Fruit fly (Drosophila melanogaster) whole organism, embryonic: ENCODE results near the gene Ddc.
A peak's percentile ranks its signal among the peaks of the same experiment; 100 is the strongest.

ENCODE experiments used
- Blimp-1 ChIP-seq: fragments of 200-800 bp; sonication (Bioruptor generic); optimal IDR thresholded peaks from 3 replicates; lab custom pipeline; 2018; ENCODE audit warnings: missing biosample characterization, missing genetic modification characterization, mild to moderate bottlenecking, moderate library complexity, missing genetic modification reagents
- CG10979 ChIP-seq: fragments of 200-800 bp; sonication (Bioruptor generic); optimal IDR thresholded peaks from 2 replicates; lab custom pipeline; 2018; ENCODE audit warnings: missing biosample characterization, mild to moderate bottlenecking, missing genetic modification characterization, moderate library complexity
- CG11696 ChIP-seq: fragments of 200-800 bp; sonication (Bioruptor generic); IDR thresholded peaks from 2 replicates; pipeline ENCODE4 v1.3.6; 2022; ENCODE audit warnings: missing biosample characterization, missing genetic modification characterization
- CG11723 ChIP-seq: fragments of 200-800 bp; sonication (Bioruptor generic); optimal IDR thresholded peaks from 2 replicates; lab custom pipeline; 2017; ENCODE audit warnings: missing biosample characterization, mild to moderate bottlenecking, missing genetic modification characterization
- CG1233 ChIP-seq: fragments of 200-800 bp; sonication (Bioruptor generic); optimal IDR thresholded peaks from 4 replicates; lab custom pipeline; 2018; ENCODE audit warnings: missing biosample characterization, mild to moderate bottlenecking, missing genetic modification characterization
- CG12391 ChIP-seq: fragments of 200-800 bp; sonication (Bioruptor generic); optimal IDR thresholded peaks from 3 replicates; lab custom pipeline; 2018; ENCODE audit warnings: missing biosample characterization, mild to moderate bottlenecking, missing genetic modification characterization, moderate library complexity
- CG13123 ChIP-seq: fragments of 200-800 bp; sonication (Bioruptor generic); optimal IDR thresholded peaks from 2 replicates; lab custom pipeline; 2016; ENCODE audit warnings: missing biosample characterization, missing genetic modification characterization
- CG13894 ChIP-seq: fragments of 200-800 bp; sonication (Bioruptor generic); optimal IDR thresholded peaks from 3 replicates; lab custom pipeline; 2018; ENCODE audit warnings: missing biosample characterization, mild to moderate bottlenecking, missing genetic modification characterization, moderate library complexity
- CG15514 ChIP-seq: fragments of 200-800 bp; sonication (Bioruptor generic); optimal IDR thresholded peaks from 3 replicates; lab custom pipeline; 2017; ENCODE audit warnings: missing biosample characterization, missing genetic modification characterization, mild to moderate bottlenecking, moderate library complexity, missing genetic modification reagents
- CG15601 ChIP-seq: fragments of 200-800 bp; sonication (Bioruptor generic); optimal IDR thresholded peaks from 3 replicates; lab custom pipeline; 2019; ENCODE audit warnings: missing biosample characterization, mild to moderate bottlenecking, missing genetic modification characterization, moderate library complexity
- CG18764 ChIP-seq: fragments of 200-800 bp; sonication (Bioruptor generic); optimal IDR thresholded peaks from 3 replicates; lab custom pipeline; 2016; ENCODE audit warnings: missing biosample characterization, missing genetic modification characterization
- CG3163 ChIP-seq: fragments of 200-800 bp; sonication (Bioruptor generic); optimal IDR thresholded peaks from 3 replicates; lab custom pipeline; 2016; ENCODE audit warnings: missing biosample characterization, missing genetic modification characterization
- CG9727 ChIP-seq: fragments of 200-800 bp; sonication (Bioruptor generic); optimal IDR thresholded peaks from 3 replicates; lab custom pipeline; 2017; ENCODE audit warnings: missing biosample characterization, mild to moderate bottlenecking, missing genetic modification characterization
- CHES-1-like ChIP-seq: fragments of 200-800 bp; sonication (Bioruptor generic); optimal IDR thresholded peaks from 2 replicates; lab custom pipeline; 2016; ENCODE audit warnings: missing biosample characterization, missing genetic modification characterization
- Deaf1 ChIP-seq: fragments of 200-800 bp; optimal IDR thresholded peaks from 3 replicates; lab custom pipeline; 2019; ENCODE audit warnings: missing biosample characterization, mild to moderate bottlenecking, missing genetic modification characterization, moderate library complexity
- Dref ChIP-seq: fragments of 200-800 bp; sonication (Bioruptor generic); IDR thresholded peaks from 2 replicates; pipeline ENCODE4 v1.3.6; 2022; ENCODE audit warnings: missing biosample characterization, missing genetic modification characterization
- HmgD ChIP-seq: fragments of 200-800 bp; sonication (Bioruptor generic); optimal IDR thresholded peaks from 3 replicates; lab custom pipeline; 2016; ENCODE audit warnings: missing biosample characterization, missing genetic modification characterization
- Hr3 ChIP-seq: fragments of 200-800 bp; sonication (Bioruptor generic); optimal IDR thresholded peaks from 3 replicates; lab custom pipeline; 2016; ENCODE audit warnings: missing biosample characterization, missing genetic modification characterization
- NFAT ChIP-seq: fragments of 200-800 bp; sonication (Bioruptor generic); IDR thresholded peaks from 2 replicates; pipeline ENCODE4 v1.3.6; 2022; ENCODE audit warnings: missing biosample characterization, missing genetic modification characterization
- Sin3A ChIP-seq: fragments of >200 bp; optimal IDR thresholded peaks from 2 replicates; lab custom pipeline; 2018
- abd-A ChIP-seq: fragments of 200-800 bp; sonication (Bioruptor generic); optimal IDR thresholded peaks from 3 replicates; lab custom pipeline; 2019; ENCODE audit warnings: missing biosample characterization, mild to moderate bottlenecking, missing genetic modification characterization, moderate library complexity
- amos ChIP-seq: fragments of 200-800 bp; sonication (Bioruptor generic); IDR thresholded peaks from 2 replicates; pipeline ENCODE4 v1.3.6; 2022; ENCODE audit warnings: missing biosample characterization, missing genetic modification characterization; ENCODE audit not compliant: partially characterized antibody
- ap ChIP-seq: fragments of 200-800 bp; sonication (Bioruptor generic); IDR thresholded peaks from 2 replicates; pipeline ENCODE4 v1.3.6; 2022; ENCODE audit warnings: missing biosample characterization, missing genetic modification characterization
- bcd ChIP-seq: fragments of 200-800 bp; sonication (Bioruptor generic); optimal IDR thresholded peaks from 2 replicates; lab custom pipeline; 2017; ENCODE audit warnings: missing biosample characterization, mild to moderate bottlenecking, missing genetic modification characterization
- cad ChIP-seq: fragments of >200 bp; optimal IDR thresholded peaks from 2 replicates; lab custom pipeline; 2017; ENCODE audit warnings: missing biosample characterization, missing genetic modification characterization
- chinmo ChIP-seq: fragments of 200-800 bp; sonication (Bioruptor generic); IDR thresholded peaks from 4 replicates; pipeline ENCODE4 v1.3.6; 2022; ENCODE audit warnings: missing biosample characterization, missing genetic modification characterization; ENCODE audit not compliant: partially characterized antibody
- chm ChIP-seq: fragments of 200-800 bp; sonication (Bioruptor generic); IDR thresholded peaks from 2 replicates; pipeline ENCODE4 v1.3.6; 2022; ENCODE audit warnings: missing biosample characterization, missing genetic modification characterization
- crol ChIP-seq: fragments of 200-800 bp; sonication (Bioruptor generic); IDR thresholded peaks from 2 replicates; pipeline ENCODE4 v1.3.6; 2022; ENCODE audit warnings: missing biosample characterization, missing genetic modification characterization
- grau ChIP-seq: fragments of 200-800 bp; optimal IDR thresholded peaks from 3 replicates; lab custom pipeline; 2019; ENCODE audit warnings: missing biosample characterization, mild to moderate bottlenecking, missing genetic modification characterization, moderate library complexity
- gsb-n ChIP-seq: fragments of 200-800 bp; sonication (Bioruptor generic); optimal IDR thresholded peaks from 3 replicates; lab custom pipeline; 2018; ENCODE audit warnings: missing biosample characterization, mild to moderate bottlenecking, missing genetic modification characterization
- ken ChIP-seq: fragments of 200-800 bp; sonication (Bioruptor generic); IDR thresholded peaks from 3 replicates; pipeline ENCODE4 v1.3.6; 2022; ENCODE audit warnings: missing biosample characterization, missing genetic modification characterization
- klu ChIP-seq: fragments of 200-800 bp; sonication (Bioruptor generic); IDR thresholded peaks from 2 replicates; pipeline ENCODE4 v1.3.6; 2022; ENCODE audit warnings: missing biosample characterization, missing genetic modification characterization
- lola ChIP-seq, 3 experiments: fragments of >200 bp in 2 of 3; fragments of 200-800 bp in 1 of 3; sonication (Bioruptor generic) in 1 of 3; optimal IDR thresholded peaks; 2 replicates each; lab custom pipeline; 2017 to 2019; ENCODE audit warnings: missing biosample characterization in 3 of 3, missing genetic modification characterization in 3 of 3, mild to moderate bottlenecking in 1 of 3, moderate library complexity in 1 of 3
- mirr ChIP-seq: fragments of 200-800 bp; sonication (Bioruptor generic); optimal IDR thresholded peaks from 3 replicates; lab custom pipeline; 2018; ENCODE audit warnings: missing biosample characterization, mild to moderate bottlenecking, missing genetic modification characterization
- nerfin-1 ChIP-seq: fragments of 200-800 bp; sonication (Bioruptor generic); optimal IDR thresholded peaks from 3 replicates; lab custom pipeline; 2019; ENCODE audit warnings: missing biosample characterization, mild to moderate bottlenecking, missing genetic modification characterization, moderate library complexity
- otp ChIP-seq: fragments of 200-800 bp; sonication (Bioruptor generic); IDR thresholded peaks from 3 replicates; pipeline ENCODE4, ENCODE4 v1.3.6; 2022; ENCODE audit warnings: missing biosample characterization, missing genetic modification characterization
- peb ChIP-seq: fragments of 200-800 bp; sonication (Bioruptor generic); IDR thresholded peaks from 2 replicates; pipeline ENCODE4 v1.3.6; 2022; ENCODE audit warnings: missing biosample characterization, missing genetic modification characterization
- pfk ChIP-seq: fragments of 200-800 bp; sonication (Bioruptor generic); optimal IDR thresholded peaks from 2 replicates; lab custom pipeline; 2018; ENCODE audit warnings: missing biosample characterization, mild to moderate bottlenecking, missing genetic modification characterization, moderate library complexity
- pnt ChIP-seq: fragments of 200-800 bp; sonication (Bioruptor generic); optimal IDR thresholded peaks from 3 replicates; lab custom pipeline; 2016; ENCODE audit warnings: missing biosample characterization, missing genetic modification characterization
- pros ChIP-seq: fragments of 200-800 bp; sonication (Bioruptor generic); optimal IDR thresholded peaks from 3 replicates; lab custom pipeline; 2019; ENCODE audit warnings: missing biosample characterization, mild to moderate bottlenecking, missing genetic modification characterization, moderate library complexity
- ranshi ChIP-seq: fragments of 200-800 bp; sonication (Bioruptor generic); IDR thresholded peaks from 2 replicates; pipeline ENCODE4 v1.3.6; 2022; ENCODE audit warnings: missing biosample characterization, missing genetic modification characterization
- tll ChIP-seq, 2 experiments: fragments of 200-800 bp in 1 of 2; fragments of >200 bp in 1 of 2; sonication (Bioruptor generic) in 1 of 2; optimal IDR thresholded peaks; 2 replicates each; lab custom pipeline; 2017 to 2019; ENCODE audit warnings: missing biosample characterization in 2 of 2, missing genetic modification characterization in 2 of 2, mild to moderate bottlenecking in 1 of 2, moderate library complexity in 1 of 2
- tup ChIP-seq: fragments of 200-800 bp; sonication (Bioruptor generic); optimal IDR thresholded peaks from 2 replicates; lab custom pipeline; 2016; ENCODE audit warnings: missing biosample characterization, mild to moderate bottlenecking, missing genetic modification characterization, moderate library complexity
- vvl ChIP-seq: fragments of 200-800 bp; sonication (Bioruptor generic); IDR thresholded peaks from 2 replicates; pipeline ENCODE4 v1.3.6; 2022; ENCODE audit warnings: missing biosample characterization, missing genetic modification characterization
- zen ChIP-seq: fragments of 200-800 bp; sonication (Bioruptor generic); optimal IDR thresholded peaks from 3 replicates; lab custom pipeline; 2018; ENCODE audit warnings: missing biosample characterization, mild to moderate bottlenecking, missing genetic modification characterization, moderate library complexity
- zfh1 ChIP-seq: fragments of 200-800 bp; sonication (Bioruptor generic); IDR thresholded peaks from 3 replicates; pipeline ENCODE4 v1.3.6; 2022; ENCODE audit warnings: missing biosample characterization, missing genetic modification characterization

The Ddc gene

DNA sequence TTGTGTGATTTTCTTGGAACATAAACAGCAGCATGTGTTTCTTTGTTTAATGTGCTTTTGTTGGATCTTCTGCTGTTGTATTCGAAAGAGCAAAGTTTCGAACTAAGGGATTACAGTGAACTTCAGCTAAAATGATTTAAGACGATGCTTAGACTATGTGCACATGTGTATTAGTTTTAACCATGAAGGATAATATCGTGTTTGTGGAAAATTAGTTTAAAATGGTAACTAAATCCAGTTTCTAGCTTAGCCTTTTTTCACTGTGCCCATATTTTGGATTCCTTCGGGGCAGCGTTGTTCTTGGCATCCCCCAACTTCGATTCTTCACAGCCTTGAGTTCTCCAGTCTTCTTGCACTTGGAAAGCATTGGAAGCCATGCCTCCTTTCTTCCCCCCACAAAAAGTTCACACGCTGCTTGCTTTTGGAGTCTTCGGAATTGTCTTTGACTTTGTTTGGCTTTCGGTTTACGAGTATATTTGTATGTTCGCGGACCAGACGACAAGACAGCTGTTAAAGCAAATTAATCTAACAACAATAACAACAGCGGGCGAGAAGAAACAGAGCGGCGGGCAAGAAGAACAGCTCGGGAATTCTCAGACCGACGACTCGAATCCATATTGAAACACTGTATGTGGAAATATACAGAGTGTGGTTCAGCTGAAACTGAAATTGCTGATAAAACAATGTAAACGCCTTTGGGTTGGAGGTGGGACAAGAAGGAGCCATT is 20.3 kb upstream of the Ddc start (continued):
- TF ChIP-seq zfh1 (no peak), CG13123 (GFP tag; lab: Kevin White, UChicago) (no peak), Deaf1 (tag; lab: Kevin White, UChicago) (peak; percentile 49), Blimp-1 (GFP tag; lab: Kevin White, UChicago) (peak; percentile 29)
- TF ChIP-seq, all 482 proteins: peak for 42

DNA sequence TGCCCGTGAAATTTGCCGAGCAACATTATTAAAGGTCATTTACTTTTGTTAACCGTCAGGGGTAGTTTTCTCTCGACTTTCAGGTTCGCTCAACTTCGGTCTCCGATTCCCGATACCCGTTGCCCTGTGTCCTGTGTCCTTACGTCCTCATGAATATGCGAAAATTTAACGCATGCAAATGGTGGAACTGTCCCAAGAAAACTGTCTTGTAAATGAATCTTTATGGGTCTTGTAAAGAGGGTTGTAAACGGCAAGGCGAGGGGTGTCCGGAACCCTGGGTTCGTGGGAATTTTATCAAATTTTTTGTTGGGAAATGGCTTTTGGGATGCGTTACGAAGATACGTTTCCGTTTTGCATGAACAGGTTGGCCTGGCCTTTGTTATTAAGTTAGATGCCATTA is 19.6 kb upstream of the Ddc start:
- TF ChIP-seq Sin3A (lab: Kevin White, UChicago) (no peak), pfk (peak; percentile 12), pros (GFP tag; lab: Kevin White, UChicago) (peak; percentile 96), CG1233 (GFP tag; lab: Kevin White, UChicago) (no peak), tll (GFP tag; optimal IDR thresholded peaks at IDR 0.05; lab: Kevin White, UChicago) (peak in 1 of 2 experiments; percentile 44), vvl (GFP tag; lab: Robert Waterston, UW) (peak; percentile 69), pnt (no peak), crol (GFP tag; lab: Robert Waterston, UW) (peak; percentile 30; the same call in 1 of the 2 replicates), cad (GFP tag; lab: Kevin White, UChicago) (peak; percentile 87), nerfin-1 (tag; lab: Kevin White, UChicago) (peak; percentile 14), tup (no peak), abd-A (tag; lab: Kevin White, UChicago) (peak; percentile 50), gsb-n (peak; percentile 13), CG13894 (tag; lab: Kevin White, UChicago) (peak; percentile 77), zen (tag; lab: Kevin White, UChicago) (peak; percentile 4), chm (GFP tag; lab: Robert Waterston, UW) (no peak), chinmo (GFP tag; lab: Robert Waterston, UW) (0 out of 4 replicates have a peak, but pooled peaks have one; percentile 49)

DNA sequence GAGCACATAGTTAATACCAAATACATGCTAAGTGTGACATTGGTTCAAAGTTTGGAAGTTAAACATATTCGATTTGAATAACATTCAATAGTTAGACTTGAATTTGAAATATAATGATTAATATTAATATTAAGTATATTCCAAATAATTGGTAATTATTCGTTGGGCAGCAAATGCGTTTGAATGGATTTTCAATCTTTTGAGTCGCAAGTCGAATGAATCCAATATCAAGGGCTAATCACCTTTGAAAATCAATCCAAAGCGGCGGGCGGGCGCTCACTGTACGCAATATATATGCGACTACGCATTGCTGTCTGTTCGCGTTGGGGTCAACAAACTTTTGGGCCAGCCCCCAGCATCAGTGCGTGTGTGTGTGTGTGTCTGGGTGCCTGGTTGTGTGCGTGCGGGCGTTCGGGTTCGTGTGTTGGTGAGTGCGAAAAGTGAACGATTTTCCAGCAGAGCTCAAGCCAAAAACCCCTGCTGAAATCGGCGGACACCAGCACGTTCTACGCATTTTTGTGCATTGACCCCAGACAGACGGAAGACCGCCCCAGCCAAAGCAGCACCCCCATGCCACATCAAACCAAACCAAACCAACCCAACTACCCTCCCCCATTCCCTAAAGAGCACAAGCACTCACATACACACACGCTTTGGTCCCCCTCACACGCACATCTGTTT is 18.4 kb upstream of the Ddc start:
- TF ChIP-seq Dref (GFP tag; lab: Robert Waterston, UW) (no peak), bcd (GFP tag; lab: Kevin White, UChicago) (no peak), CG15514 (no peak), otp (GFP tag; lab: Robert Waterston, UW) (no peak), grau (tag; lab: Kevin White, UChicago) (peak; percentile 81), CG12391 (tag; lab: Kevin White, UChicago) (peak; percentile 20), CG18764 (GFP tag; lab: Kevin White, UChicago) (no peak), CG15601 (tag; lab: Kevin White, UChicago) (peak; percentile 45), CG3163 (GFP tag; lab: Kevin White, UChicago) (no peak), klu (GFP tag; lab: Robert Waterston, UW) (no peak), Hr3 (GFP tag; lab: Kevin White, UChicago) (no peak), mirr (GFP tag; lab: Kevin White, UChicago) (no peak), HmgD (GFP tag; lab: Kevin White, UChicago) (no peak), ranshi (GFP tag; lab: Robert Waterston, UW) (no peak), lola (GFP tag; optimal IDR thresholded peaks at IDR 0.05; lab: Kevin White, UChicago) (peak in 1 of 3 experiments; percentile 9), ap (GFP tag; lab: Robert Waterston, UW) (no peak), ken (GFP tag; lab: Robert Waterston, UW) (no peak), CG9727 (GFP tag; lab: Kevin White, UChicago) (no peak), peb (GFP tag; lab: Robert Waterston, UW) (no peak), amos (no peak), CG11723 (GFP tag; lab: Kevin White, UChicago) (no peak), NFAT (no peak), CG11696 (GFP tag; lab: Robert Waterston, UW) (no peak), CG10979 (peak; percentile 43), CHES-1-like (GFP tag; lab: Kevin White, UChicago) (no peak)
